Worm (Caenorhabditis elegans): Measurements from ENCODE around the gene C01G6.9.
A peak's percentile ranks its signal among the peaks of the same experiment; 100 is the strongest.

The C01G6.9 gene

ce11 chrII:9261403-9261802 lies 34.2 kb downstream of the C01G6.9 start:
- TF ChIP-seq egl-27 (tag; optimal IDR thresholded peaks at IDR 0.05) (no peak), dsc-1 (tag; optimal IDR thresholded peaks at IDR 0.05) (peak; percentile 8)

DNA sequence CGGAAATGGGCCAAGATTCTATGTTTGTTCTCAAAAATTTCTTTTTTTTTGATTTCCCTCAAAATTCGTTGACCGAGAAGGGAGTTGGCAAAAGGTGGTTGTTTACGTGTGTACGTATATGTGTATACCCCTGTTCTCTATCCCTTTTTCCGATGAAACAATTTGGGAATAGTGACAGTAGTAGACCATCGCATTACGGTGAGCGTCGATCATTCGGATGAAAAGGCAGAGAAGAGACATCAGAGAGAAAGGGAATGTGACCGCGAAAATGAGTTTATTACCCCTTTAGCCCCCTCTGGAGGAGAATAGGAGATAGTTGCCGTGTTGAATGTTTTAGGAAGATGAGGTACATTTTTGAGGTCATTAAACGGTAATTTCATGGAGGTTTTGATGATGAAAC lies 35.6 kb downstream of the C01G6.9 start:
- TF ChIP-seq blmp-1 (tag; optimal IDR thresholded peaks at IDR 0.05) (peak; percentile 99), efl-1 (optimal IDR thresholded peaks at IDR 0.05) (no peak), efl-1 (GFP tag; optimal IDR thresholded peaks at IDR 0.05 in 1 of 2) (no peak), vab-15 (tag; optimal IDR thresholded peaks at IDR 0.05) (no peak), unc-130 (tag; optimal IDR thresholded peaks at IDR 0.05) (no peak), hlh-17 (GFP tag; optimal IDR thresholded peaks at IDR 0.05; ENCODE audit: borderline replicate concordance) (no peak), pax-3 (tag; optimal IDR thresholded peaks at IDR 0.05) (no peak), dpl-1 (GFP tag; optimal IDR thresholded peaks at IDR 0.05) (peak in 1 of 3 experiments; percentile 7), lin-35 (GFP tag; optimal IDR thresholded peaks at IDR 0.05) (peak in 1 of 2 experiments; percentile 2), nhr-84 (tag; optimal IDR thresholded peaks at IDR 0.05) (no peak), snu-23 (GFP tag; optimal IDR thresholded peaks at IDR 0.05) (peak; percentile 63), ces-1 (GFP tag; optimal IDR thresholded peaks at IDR 0.05) (no peak), nhr-20 (tag; optimal IDR thresholded peaks at IDR 0.05) (peak; percentile 46), elt-3 (tag; optimal IDR thresholded peaks at IDR 0.05) (peak in 2 of 6 experiments; percentile 23 to 27), nhr-85 (tag) (peak; percentile 90), nhr-71 (tag; optimal IDR thresholded peaks at IDR 0.05) (peak; percentile 38), nhr-47 (tag; optimal IDR thresholded peaks at IDR 0.05) (peak; percentile 0), nhr-90 (tag; optimal IDR thresholded peaks at IDR 0.05; ENCODE audit: poor library complexity) (peak; percentile 29), mep-1 (tag; optimal IDR thresholded peaks at IDR 0.05) (peak; percentile 67), swsn-7 (tag; optimal IDR thresholded peaks at IDR 0.05) (no peak), sup-37 (GFP tag; optimal IDR thresholded peaks at IDR 0.05) (no peak), lsy-2 (tag; optimal IDR thresholded peaks at IDR 0.05) (peak in 1 of 2 experiments; percentile 40), rnt-1 (tag; optimal IDR thresholded peaks at IDR 0.05) (no peak), hlh-4 (tag; optimal IDR thresholded peaks at IDR 0.05) (no peak), lin-14 (GFP tag; optimal IDR thresholded peaks at IDR 0.05) (peak; percentile 86), aha-1 (tag; optimal IDR thresholded peaks at IDR 0.05) (no peak), lin-13 (GFP tag; optimal IDR thresholded peaks at IDR 0.05) (no peak)

ce11 chrII:9258566-9258965 lies 37.1 kb downstream of the C01G6.9 start:
- TF ChIP-seq nhr-71 (tag; optimal IDR thresholded peaks at IDR 0.05), result no peak
- peak; percentile 46 for TF ChIP-seq nhr-85 (tag)

ce11 chrII:9258034-9258556 lies 37.5 kb downstream of the C01G6.9 start:
- no peak for TF ChIP-seq fkh-4 (tag; optimal IDR thresholded peaks at IDR 0.05; ENCODE audit: borderline replicate concordance)
- TF ChIP-seq nhr-71 (tag; optimal IDR thresholded peaks at IDR 0.05), result no peak
- TF ChIP-seq lin-14 (GFP tag; optimal IDR thresholded peaks at IDR 0.05), result no peak
- TF ChIP-seq ceh-63 (GFP tag; optimal IDR thresholded peaks at IDR 0.05), result no peak
- no peak for TF ChIP-seq C04F5.9 (tag; optimal IDR thresholded peaks at IDR 0.05)
- no peak for TF ChIP-seq hlh-17 (GFP tag; optimal IDR thresholded peaks at IDR 0.05; ENCODE audit: borderline replicate concordance)
- no peak for TF ChIP-seq nhr-19 (GFP tag; conservative IDR thresholded peaks at IDR 0.05)
- no peak for TF ChIP-seq pqm-1 (tag; optimal IDR thresholded peaks at IDR 0.05)
- TF ChIP-seq unc-98 (GFP tag; IDR thresholded peaks at IDR 0.05), result no peak
- peak; percentile 41 for TF ChIP-seq blmp-1 (tag; optimal IDR thresholded peaks at IDR 0.05)
- TF ChIP-seq ama-1 (optimal IDR thresholded peaks at IDR 0.05), result no peak
- TF ChIP-seq ces-1 (GFP tag; optimal IDR thresholded peaks at IDR 0.05), result no peak
- no peak for TF ChIP-seq mef-2 (tag; optimal IDR thresholded peaks at IDR 0.05)
- no peak for TF ChIP-seq efl-1 (optimal IDR thresholded peaks at IDR 0.05)
- TF ChIP-seq efl-1 (GFP tag; optimal IDR thresholded peaks at IDR 0.05 in 1 of 2), result peak in 1 of 2 experiments; percentile 33
- TF ChIP-seq fkh-10 (GFP tag; optimal IDR thresholded peaks at IDR 0.05), result no peak
- TF ChIP-seq dsc-1 (tag; optimal IDR thresholded peaks at IDR 0.05), result peak; percentile 45
- no peak for TF ChIP-seq unc-30 (tag; optimal IDR thresholded peaks at IDR 0.05)
- no peak for TF ChIP-seq ceh-82 (tag; optimal IDR thresholded peaks at IDR 0.05)
- TF ChIP-seq xbp-1 (tag; optimal IDR thresholded peaks at IDR 0.05), result no peak

All from whole organism, L1 larva.